Fruit fly (Drosophila melanogaster) whole organism, embryonic: Measurements from ENCODE around the gene CG31908.

Source experiments
- CG12659 ChIP-seq: fragments of 200-800 bp; sonication (Bioruptor generic); optimal IDR thresholded peaks from 3 replicates; lab custom pipeline; 2017; ENCODE audit warnings: mild to moderate bottlenecking, missing biosample characterization, missing genetic modification reagents, missing genetic modification characterization
- CG18764 ChIP-seq: fragments of 200-800 bp; sonication (Bioruptor generic); optimal IDR thresholded peaks from 3 replicates; lab custom pipeline; 2016; ENCODE audit warnings: missing biosample characterization, missing genetic modification characterization
- CG2129 ChIP-seq: fragments of 200-800 bp; sonication (Bioruptor generic); IDR thresholded peaks from 2 replicates; pipeline ENCODE4 v1.3.6; 2022; ENCODE audit warnings: missing biosample characterization, missing genetic modification characterization; ENCODE audit not compliant: partially characterized antibody
- Max ChIP-seq: fragments of 200-800 bp; sonication (Bioruptor generic); optimal IDR thresholded peaks from 2 replicates; lab custom pipeline; 2016; ENCODE audit warnings: missing biosample characterization, mild to moderate bottlenecking, missing genetic modification characterization
- Nf-YB ChIP-seq: fragments of 200-800 bp; sonication (Bioruptor generic); optimal IDR thresholded peaks from 3 replicates; lab custom pipeline; 2019; ENCODE audit warnings: missing biosample characterization, mild to moderate bottlenecking, missing genetic modification characterization, moderate library complexity
- Ravus ChIP-seq: fragments of 200-800 bp; sonication (Bioruptor generic); IDR thresholded peaks from 2 replicates; pipeline ENCODE4 v1.3.6; 2022; ENCODE audit warnings: missing biosample characterization, missing genetic modification characterization
- crp ChIP-seq, 2 experiments: fragments of 200-800 bp; sonication (Bioruptor generic); optimal IDR thresholded peaks; 2 replicates in 1 of 2; 3 replicates in 1 of 2; lab custom pipeline; 2017; ENCODE audit warnings: missing biosample characterization in 2 of 2, missing genetic modification characterization in 2 of 2, mild to moderate bottlenecking in 1 of 2, moderate library complexity in 1 of 2
- fd102C ChIP-seq: fragments of 200-800 bp; sonication (Bioruptor generic); optimal IDR thresholded peaks from 2 replicates; lab custom pipeline; 2018; ENCODE audit warnings: missing biosample characterization, mild to moderate bottlenecking, missing genetic modification characterization, moderate library complexity
- gro ChIP-seq: fragments of 200-800 bp; sonication (Bioruptor generic); optimal IDR thresholded peaks from 2 replicates; lab custom pipeline; 2016; ENCODE audit warnings: missing biosample characterization, missing genetic modification characterization

DNA sequence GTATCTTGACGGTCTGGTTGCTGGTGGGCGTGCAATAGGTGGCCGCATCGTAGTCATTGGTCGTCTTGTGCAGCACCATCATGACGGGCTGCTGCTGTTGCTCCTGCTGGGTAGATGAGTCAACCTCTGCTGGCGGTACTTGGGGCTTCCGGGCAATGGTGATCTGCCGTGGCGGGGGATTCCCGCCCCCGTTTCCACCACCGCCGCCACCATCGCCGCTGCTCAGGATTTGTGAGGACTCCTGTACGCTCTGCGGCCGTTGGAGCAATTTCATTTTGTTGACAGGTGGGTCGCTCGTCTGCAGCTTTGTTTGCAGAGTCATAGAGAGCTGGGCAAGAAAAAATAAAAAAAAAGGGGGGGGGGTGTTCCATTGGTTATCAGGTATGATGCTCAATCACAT, 881 bp downstream of the CG31908 start:
- no peak for TF ChIP-seq fd102C (GFP tag; lab: Kevin White, UChicago)
- TF ChIP-seq Nf-YB (GFP tag; lab: Kevin White, UChicago): no peak
- no peak for TF ChIP-seq gro (GFP tag; lab: Kevin White, UChicago)
- TF ChIP-seq CG18764 (GFP tag; lab: Kevin White, UChicago): no peak
- TF ChIP-seq Max: no peak
- no peak for TF ChIP-seq crp (GFP tag; optimal IDR thresholded peaks at IDR 0.05; lab: Kevin White, UChicago)
- TF ChIP-seq CG12659 (GFP tag; lab: Kevin White, UChicago): no peak
- TF ChIP-seq Ravus (GFP tag; lab: Robert Waterston, UW): no peak
- TF ChIP-seq CG2129: no peak
